Worm (Caenorhabditis elegans) whole organism, midembryonic: ENCODE data around the gene F28A10.1.

Experiments
- T22C8.4 ChIP-seq: fragments of 200-800 bp; sonication (Bioruptor generic); IDR thresholded peaks from 2 replicates; pipeline ENCODE4 v1.3.6; 2022; ENCODE audit warnings: missing genetic modification characterization, missing compliant biosample characterization
- cog-1 ChIP-seq: sonication (generic microtip); optimal IDR thresholded peaks from 2 replicates; lab custom pipeline; 2016; ENCODE audit warnings: missing genetic modification characterization, missing compliant biosample characterization
- flt-1 ChIP-seq: fragments of 200-800 bp; sonication (Bioruptor generic); IDR thresholded peaks from 2 replicates; pipeline ENCODE4 v1.3.6; 2022; ENCODE audit warnings: missing genetic modification characterization, missing compliant biosample characterization
- klf-2 ChIP-seq: fragments of 200-800 bp; sonication (Bioruptor generic); conservative IDR thresholded peaks from 2 replicates; pipeline ENCODE4 v1.3.6; 2022; ENCODE audit warnings: missing genetic modification reagents, missing genetic modification characterization, missing compliant biosample characterization
- med-1 ChIP-seq: sonication (generic microtip); optimal IDR thresholded peaks from 2 replicates; lab custom pipeline; 2017; ENCODE audit warnings: missing genetic modification characterization, mild to moderate bottlenecking, missing compliant biosample characterization, antibody characterized with exemption, missing genetic modification reagents; ENCODE audit not compliant: insufficient read depth
- ref-1 ChIP-seq: fragments of 200-800 bp; sonication (Bioruptor generic); conservative IDR thresholded peaks from 2 replicates; pipeline ENCODE4 v1.3.6; 2022; ENCODE audit warnings: missing genetic modification reagents, missing genetic modification characterization, missing compliant biosample characterization
- tab-1 ChIP-seq: fragments of 200-800 bp; sonication (Bioruptor generic); IDR thresholded peaks from 2 replicates; pipeline ENCODE4 v1.3.6; 2022; ENCODE audit warnings: missing genetic modification characterization, missing compliant biosample characterization
- ztf-23 ChIP-seq: fragments of 200-800 bp; sonication (Bioruptor generic); IDR thresholded peaks from 2 replicates; pipeline ENCODE4 v1.3.6; 2022; ENCODE audit warnings: missing genetic modification reagents, missing genetic modification characterization, missing compliant biosample characterization
- ztf-29 ChIP-seq: fragments of 200-800 bp; sonication (Bioruptor generic); IDR thresholded peaks from 2 replicates; pipeline ENCODE4 v1.3.6; 2022; ENCODE audit warnings: missing genetic modification reagents, missing genetic modification characterization, missing compliant biosample characterization

F28A10.1 gene

DNA sequence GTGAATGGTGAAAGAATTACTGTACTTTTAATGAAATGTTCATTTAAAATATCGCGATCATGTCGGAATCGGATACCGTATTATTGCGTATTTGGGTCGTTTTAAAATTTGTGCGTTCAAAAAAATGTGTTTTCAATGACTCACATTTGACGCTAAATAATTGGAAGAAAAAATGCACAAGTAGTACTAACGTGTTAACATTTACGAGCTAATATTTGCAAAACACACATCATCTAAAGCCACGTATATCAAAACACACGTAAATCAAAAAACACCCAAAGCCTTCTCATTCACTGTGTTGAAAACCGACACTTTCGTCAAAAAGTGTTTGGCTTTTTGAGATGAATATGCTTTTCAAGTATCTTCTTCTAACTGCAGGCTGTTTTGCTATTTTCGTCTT is at the start of gene F28A10.1:
Gene F28A10.1 (plus strand): TSS at position 301 of the 400 bp plus-strand sequence.
- TF ChIP-seq ztf-23 (no peak), ref-1 (no peak), flt-1 (no peak), cog-1 (tag; lab: Kevin White, UChicago) (no peak), klf-2 (no peak), ztf-29 (GFP tag; lab: Robert Waterston, UW) (no peak), med-1 (no peak), tab-1 (GFP tag; lab: Robert Waterston, UW) (no peak), T22C8.4 (GFP tag; lab: Robert Waterston, UW) (no peak)

DNA sequence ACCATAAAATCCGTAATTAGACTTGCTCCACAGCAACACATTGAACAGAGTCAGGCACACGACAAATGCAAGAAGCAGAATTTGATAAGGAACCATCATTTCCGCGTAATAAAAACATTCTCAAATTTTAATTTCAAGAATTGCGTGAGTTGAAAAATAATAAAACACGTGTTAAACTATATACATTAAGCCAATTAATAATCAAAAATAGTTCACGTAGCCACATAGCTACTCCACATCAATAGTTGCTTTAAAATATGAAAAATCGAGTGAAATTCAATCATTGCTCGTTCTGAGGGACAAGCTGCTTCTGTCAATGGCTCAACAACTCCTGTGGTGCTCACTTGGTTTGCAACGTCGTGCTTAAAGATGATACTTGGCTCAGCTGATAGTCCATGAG is 42.7 kb upstream of the F28A10.1 start, which contains the start of gene Y39F10A.3:
Gene Y39F10A.3 (minus strand): TSS at position 101 of the 400 bp plus-strand sequence.
- TF ChIP-seq ztf-23 (no peak), ztf-29 (GFP tag; lab: Robert Waterston, UW) (no peak), flt-1 (no peak), tab-1 (GFP tag; lab: Robert Waterston, UW) (no peak), T22C8.4 (GFP tag; lab: Robert Waterston, UW) (no peak), med-1 (no peak), ref-1 (no peak), cog-1 (tag; lab: Kevin White, UChicago) (no peak), klf-2 (no peak)

- TF ChIP-seq flt-1: no peak
- no peak for TF ChIP-seq tab-1 (GFP tag; lab: Robert Waterston, UW)
- TF ChIP-seq klf-2: no peak
Observed at ce11 chrII:783532-783931, 42.1 kb upstream of the F28A10.1 start, which contains the start of gene Y39F10A.6. Y39F10A.6 (minus strand) TSS chrII:783632.

- TF ChIP-seq T22C8.4 (GFP tag; lab: Robert Waterston, UW) (no peak), med-1 (no peak), klf-2 (no peak), tab-1 (GFP tag; lab: Robert Waterston, UW) (no peak), ref-1 (no peak), ztf-29 (GFP tag; lab: Robert Waterston, UW) (no peak), flt-1 (no peak), ztf-23 (no peak), cog-1 (tag; lab: Kevin White, UChicago) (no peak)
Observed at ce11 chrII:786938-787337, 38.7 kb upstream of the F28A10.1 start, which contains the start of gene F46F5.16. F46F5.16 (plus strand) TSS chrII:787238.

DNA sequence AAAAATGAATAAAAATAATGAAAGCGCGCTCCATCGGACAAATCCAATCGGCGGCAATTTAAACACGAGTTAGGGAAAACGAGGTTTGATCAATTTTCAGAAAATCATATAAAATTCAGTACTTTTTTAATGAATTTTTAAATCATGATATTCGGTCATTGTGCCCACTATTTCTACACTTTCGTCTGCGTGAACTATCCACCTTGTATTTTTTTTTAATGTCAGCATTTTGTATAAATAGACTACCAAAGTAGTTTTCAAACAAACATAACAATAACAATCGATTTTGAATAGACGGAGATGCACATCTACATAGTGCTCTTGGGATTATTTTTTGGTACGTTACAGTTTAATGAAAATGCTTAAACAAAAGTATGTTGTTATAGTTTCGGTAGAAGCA is 37.5 kb upstream of the F28A10.1 start, which contains the start of gene F46F5.15:
Gene F46F5.15 (plus strand): TSS at position 301 of the 400 bp plus-strand sequence.
- TF ChIP-seq klf-2 (no peak), ztf-23 (no peak), T22C8.4 (GFP tag; lab: Robert Waterston, UW) (no peak), cog-1 (tag; lab: Kevin White, UChicago) (no peak), flt-1 (no peak), ref-1 (no peak), ztf-29 (GFP tag; lab: Robert Waterston, UW) (no peak), tab-1 (GFP tag; lab: Robert Waterston, UW) (no peak), med-1 (no peak)

DNA sequence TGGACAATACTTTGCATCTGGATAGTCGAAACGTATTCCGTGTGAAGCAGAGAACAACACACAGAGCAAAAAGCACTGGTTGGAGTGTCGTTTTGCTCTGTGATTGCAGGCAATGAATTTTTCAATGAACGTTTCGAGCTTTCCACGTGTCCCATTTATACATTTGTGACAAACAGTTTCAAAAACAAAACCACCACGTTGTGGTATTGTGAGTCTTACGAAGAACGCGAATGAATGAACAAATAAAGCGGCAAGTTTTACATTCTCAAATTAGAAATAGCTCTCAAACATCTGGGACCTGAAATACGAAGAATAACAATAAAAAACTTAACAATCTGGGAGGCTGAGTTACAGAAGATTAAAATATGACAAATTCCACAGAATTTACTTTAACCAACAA is 33.8 kb upstream of the F28A10.1 start, which contains the start of gene F46F5.1:
Gene F46F5.1 (minus strand): TSS at position 101 of the 400 bp plus-strand sequence.
- TF ChIP-seq ztf-23 (no peak), cog-1 (tag; lab: Kevin White, UChicago) (no peak), flt-1 (no peak), ztf-29 (GFP tag; lab: Robert Waterston, UW) (no peak), ref-1 (no peak), med-1 (no peak), T22C8.4 (GFP tag; lab: Robert Waterston, UW) (no peak), tab-1 (GFP tag; lab: Robert Waterston, UW) (no peak)

DNA sequence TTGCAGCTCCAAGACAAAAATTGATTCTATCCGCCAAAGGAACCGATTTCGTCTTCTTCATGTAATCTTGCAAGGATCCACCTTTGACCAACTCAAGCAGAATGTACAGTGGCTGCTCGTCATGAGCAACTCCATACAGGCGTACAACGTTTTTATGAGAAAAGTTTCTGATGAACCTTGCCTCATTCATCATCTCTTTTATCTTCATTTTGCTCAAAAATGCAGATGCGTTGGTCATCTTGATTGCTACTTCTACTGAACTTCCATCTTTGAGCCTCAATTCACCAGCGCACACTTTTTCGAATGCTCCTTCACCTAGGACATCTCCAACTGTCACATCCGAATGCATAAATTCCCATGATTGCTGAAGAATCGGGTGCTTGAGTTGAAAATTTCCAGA is 28.7 kb upstream of the F28A10.1 start:
- TF ChIP-seq ztf-23: no peak
- no peak for TF ChIP-seq flt-1
- TF ChIP-seq cog-1 (tag; lab: Kevin White, UChicago): no peak
- no peak for TF ChIP-seq med-1
- TF ChIP-seq tab-1 (GFP tag; lab: Robert Waterston, UW): no peak
- no peak for TF ChIP-seq ztf-29 (GFP tag; lab: Robert Waterston, UW)
- no peak for TF ChIP-seq ref-1
- no peak for TF ChIP-seq klf-2
- no peak for TF ChIP-seq T22C8.4 (GFP tag; lab: Robert Waterston, UW)

ce11 chrII:797445-797844 is 28.2 kb upstream of the F28A10.1 start:
- TF ChIP-seq ztf-23 (no peak), ztf-29 (GFP tag; lab: Robert Waterston, UW) (no peak), med-1 (no peak), T22C8.4 (GFP tag; lab: Robert Waterston, UW) (no peak), flt-1 (no peak), tab-1 (GFP tag; lab: Robert Waterston, UW) (no peak), klf-2 (no peak), cog-1 (tag; lab: Kevin White, UChicago) (no peak), ref-1 (no peak)

- no peak for TF ChIP-seq ztf-23
- no peak for TF ChIP-seq tab-1 (GFP tag; lab: Robert Waterston, UW)
- TF ChIP-seq T22C8.4 (GFP tag; lab: Robert Waterston, UW): no peak
- no peak for TF ChIP-seq ref-1
- TF ChIP-seq med-1: no peak
- no peak for TF ChIP-seq flt-1
- TF ChIP-seq cog-1 (tag; lab: Kevin White, UChicago): no peak
- no peak for TF ChIP-seq klf-2
- no peak for TF ChIP-seq ztf-29 (GFP tag; lab: Robert Waterston, UW)
Observed at ce11 chrII:799700-800099, 25.9 kb upstream of the F28A10.1 start, which contains the start of gene F46F5.14. F46F5.14 (plus strand) TSS chrII:800000.

DNA sequence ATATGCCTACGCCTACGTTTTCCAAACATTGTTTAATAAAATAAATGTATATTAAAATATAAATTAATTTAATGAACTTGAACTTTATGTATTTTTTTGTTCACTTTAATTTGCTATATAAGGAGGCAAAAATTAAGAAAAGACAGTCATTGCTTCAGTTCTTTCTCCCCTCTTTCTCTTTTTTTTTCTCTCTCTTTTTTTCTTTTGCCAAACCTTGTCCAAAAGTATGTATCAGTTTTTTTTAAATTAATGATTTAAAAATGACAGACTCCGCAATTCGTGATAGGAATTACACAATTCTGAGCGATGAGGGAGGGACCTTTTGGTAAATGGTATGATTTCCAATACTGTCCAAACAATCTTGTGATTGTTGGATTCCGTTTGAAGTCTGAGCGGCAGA is 22.6 kb upstream of the F28A10.1 start, which contains the start of gene F46F5.13:
Gene F46F5.13 (plus strand): TSS at position 301 of the 400 bp plus-strand sequence.
- TF ChIP-seq flt-1: no peak
- TF ChIP-seq klf-2: no peak
- TF ChIP-seq ref-1: no peak
- no peak for TF ChIP-seq tab-1 (GFP tag; lab: Robert Waterston, UW)
- TF ChIP-seq ztf-29 (GFP tag; lab: Robert Waterston, UW): no peak
- TF ChIP-seq med-1: no peak
- no peak for TF ChIP-seq T22C8.4 (GFP tag; lab: Robert Waterston, UW)
- TF ChIP-seq ztf-23: no peak
- no peak for TF ChIP-seq cog-1 (tag; lab: Kevin White, UChicago)

DNA sequence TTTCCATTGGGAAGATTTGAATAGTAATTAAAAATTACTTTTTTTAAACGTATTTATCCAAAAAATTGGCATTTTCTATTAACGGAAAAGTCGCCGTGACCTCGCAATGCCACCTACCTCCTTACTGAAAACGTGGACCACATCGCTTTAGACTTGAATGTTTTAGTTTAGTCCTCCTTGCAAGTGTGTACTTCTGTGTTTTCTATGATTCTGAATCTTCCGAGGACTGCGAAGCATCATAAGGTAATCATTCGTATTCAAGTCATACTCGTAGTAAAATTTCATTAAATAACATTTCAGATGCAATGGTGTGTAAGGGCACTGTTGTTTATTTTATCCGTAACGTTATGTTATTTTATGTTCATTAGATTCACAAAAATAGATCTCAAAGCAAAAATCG is 17.2 kb upstream of the F28A10.1 start, which contains the start of gene F46F5.11:
Gene F46F5.11 (plus strand): TSS at position 301 of the 400 bp plus-strand sequence.
- TF ChIP-seq ref-1: no peak
- TF ChIP-seq med-1: no peak
- no peak for TF ChIP-seq cog-1 (tag; lab: Kevin White, UChicago)
- TF ChIP-seq ztf-23: no peak
- TF ChIP-seq T22C8.4 (GFP tag; lab: Robert Waterston, UW): no peak
- TF ChIP-seq klf-2: no peak
- no peak for TF ChIP-seq ztf-29 (GFP tag; lab: Robert Waterston, UW)
- TF ChIP-seq flt-1: no peak
- no peak for TF ChIP-seq tab-1 (GFP tag; lab: Robert Waterston, UW)
